Worm (Caenorhabditis elegans) whole organism, late embryonic: Measurements from ENCODE around the gene wago-4.

Experiments
- ceh-31 ChIP-seq: sonication (generic microtip); optimal IDR thresholded peaks from 2 replicates; lab custom pipeline; 2016; ENCODE audit warnings: missing genetic modification characterization, missing compliant biosample characterization
- nfya-1 ChIP-seq: sonication (generic microtip); optimal IDR thresholded peaks from 2 replicates; lab custom pipeline; 2017; ENCODE audit warnings: missing genetic modification characterization, mild to moderate bottlenecking, missing compliant biosample characterization, antibody characterized with exemption, moderate library complexity
- pag-3 ChIP-seq: sonication (generic microtip); optimal IDR thresholded peaks from 2 replicates; lab custom pipeline; 2016; ENCODE audit warnings: missing compliant biosample characterization, missing genetic modification characterization, borderline replicate concordance
- tbx-7 ChIP-seq: sonication (generic microtip); optimal IDR thresholded peaks from 2 replicates; lab custom pipeline; 2016; ENCODE audit warnings: missing genotype, missing genetic modification characterization, missing compliant biosample characterization

- TF ChIP-seq nfya-1 (tag; lab: Kevin White, UChicago) = no peak
- no peak for TF ChIP-seq ceh-31 (tag; lab: Kevin White, UChicago)
- TF ChIP-seq tbx-7 = no peak
- TF ChIP-seq pag-3 = no peak
Measured at ce11 chrII:12904174-12904573, 15.2 kb upstream of the wago-4 start, which contains the start of gene clec-66.
